Fruit fly (Drosophila melanogaster) Kc167 (cell line): ENCODE results near the gene wapl.

Source experiments
- Myc ChIP-seq: fragments of >200 bp; optimal IDR thresholded peaks from 2 replicates; lab custom pipeline; 2017; ENCODE audit warnings: missing external identifiers
- Sin3A ChIP-seq: fragments of >200 bp; optimal IDR thresholded peaks from 2 replicates; lab custom pipeline; 2018; ENCODE audit warnings: missing external identifiers
- h ChIP-seq: fragments of >200 bp; optimal IDR thresholded peaks from 3 replicates; lab custom pipeline; 2018; ENCODE audit warnings: missing external identifiers
- insv ChIP-seq: fragments of >200 bp; optimal IDR thresholded peaks from 3 replicates; lab custom pipeline; 2018; ENCODE audit warnings: missing external identifiers
- psq ChIP-seq: fragments of >200 bp; optimal IDR thresholded peaks from 2 replicates; lab custom pipeline; 2017; ENCODE audit warnings: missing external identifiers
- ttk ChIP-seq: sonication (Bioruptor generic); optimal IDR thresholded peaks from 2 replicates; lab custom pipeline; 2017; ENCODE audit warnings: missing external identifiers

DNA sequence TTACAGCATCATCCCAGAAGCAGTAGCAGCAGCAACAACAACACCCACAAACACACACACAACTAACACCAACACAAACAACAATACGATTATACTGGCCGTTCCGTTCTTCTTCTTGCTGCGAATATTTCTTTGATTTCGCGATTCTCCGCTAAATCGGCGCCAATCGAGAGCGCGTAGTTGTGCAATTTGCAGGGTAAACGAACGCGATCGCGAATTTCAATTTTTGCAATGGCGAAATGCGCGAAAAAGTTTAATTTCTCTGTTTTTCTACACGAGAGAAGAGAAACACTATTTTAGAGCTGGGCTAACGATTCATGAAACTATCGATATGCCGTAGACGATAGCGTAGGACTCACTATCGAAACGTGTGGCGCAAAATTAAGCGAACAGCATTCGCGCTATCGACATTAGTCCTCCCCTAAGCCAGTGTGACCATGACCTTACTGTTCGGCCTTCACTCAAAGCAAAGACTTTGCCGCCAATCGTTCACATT is at the start of gene wapl:
- TF ChIP-seq psq (lab: Kevin White, UChicago) (no peak), h (lab: Kevin White, UChicago) (no peak), Sin3A (no peak), insv (lab: Kevin White, UChicago) (no peak), Myc (no peak), ttk (lab: Kevin White, UChicago) (no peak)
